Worm (Caenorhabditis elegans) whole organism, L1 larva: ENCODE data around the gene T26E4.10.
A peak's percentile ranks its signal among the peaks of the same experiment; 100 is the strongest.

Experiments used
- C16A3.4 ChIP-seq: fragments of 150-350 bp; optimal IDR thresholded peaks from 2 replicates; lab custom pipeline; 2014; ENCODE audit warnings: missing biosample characterization, missing genetic modification characterization
- C34B4.2 ChIP-seq: sonication (generic microtip); optimal IDR thresholded peaks from 2 replicates; lab custom pipeline; 2017; ENCODE audit warnings: mild to moderate bottlenecking, missing genetic modification characterization, missing compliant biosample characterization
- F16B12.6 ChIP-seq: fragments of 150-350 bp; optimal IDR thresholded peaks from 2 replicates; lab custom pipeline; 2014; ENCODE audit warnings: missing biosample characterization, missing genetic modification characterization
- aha-1 ChIP-seq: fragments of 150-350 bp; optimal IDR thresholded peaks from 2 replicates; lab custom pipeline; 2014; ENCODE audit warnings: missing biosample characterization, missing genetic modification characterization
- alr-1 ChIP-seq: fragments of 200-800 bp; sonication (Bioruptor generic); optimal IDR thresholded peaks from 2 replicates; lab custom pipeline; 2018; ENCODE audit warnings: borderline replicate concordance, mild to moderate bottlenecking, missing genetic modification characterization, missing compliant biosample characterization
- aly-2 ChIP-seq: fragments of 150-350 bp; optimal IDR thresholded peaks from 2 replicates; lab custom pipeline; 2014; ENCODE audit warnings: missing biosample characterization, missing genetic modification characterization
- ceh-8 ChIP-seq: fragments of 200-800 bp; sonication (Bioruptor generic); optimal IDR thresholded peaks from 2 replicates; lab custom pipeline; 2018; ENCODE audit warnings: mild to moderate bottlenecking, missing genetic modification characterization, moderate library complexity, missing compliant biosample characterization
- ceh-90 ChIP-seq: sonication (generic microtip); optimal IDR thresholded peaks from 2 replicates; lab custom pipeline; 2016; ENCODE audit warnings: missing genetic modification characterization, missing compliant biosample characterization
- dsc-1 ChIP-seq: sonication (generic microtip); optimal IDR thresholded peaks from 2 replicates; lab custom pipeline; 2016; ENCODE audit warnings: mild to moderate bottlenecking, missing genetic modification characterization, missing compliant biosample characterization
- efl-1 ChIP-seq, 4 experiments: fragments of 150-350 bp; optimal IDR thresholded peaks in 3 of 4; peaks in 1 of 4; 1 replicate in 1 of 4; 2 replicates in 3 of 4; lab custom pipeline; 2014; ENCODE audit warnings: missing biosample characterization in 2 of 4, missing genetic modification characterization in 2 of 4, missing genetic modification reagents in 2 of 4
- efl-3 ChIP-seq: fragments of 200-800 bp; sonication (Bioruptor generic); optimal IDR thresholded peaks from 2 replicates; lab custom pipeline; 2018; ENCODE audit warnings: mild to moderate bottlenecking, missing genetic modification characterization, missing compliant biosample characterization
- egl-13 ChIP-seq: sonication (generic microtip); optimal IDR thresholded peaks from 2 replicates; lab custom pipeline; 2016; ENCODE audit warnings: missing genotype, missing genetic modification reagents, missing genetic modification characterization, missing compliant biosample characterization
- egl-27 ChIP-seq, 2 experiments: fragments of 150-350 bp in 1 of 2; sonication (generic microtip); optimal IDR thresholded peaks; 3 replicates each; lab custom pipeline; 2017 to 2018; ENCODE audit warnings: missing biosample characterization in 2 of 2, missing genetic modification characterization in 2 of 2, missing genetic modification reagents in 2 of 2
- elt-2 ChIP-seq: sonication (generic microtip); optimal IDR thresholded peaks from 2 replicates; lab custom pipeline; 2016; ENCODE audit warnings: missing genetic modification characterization, mild to moderate bottlenecking, inconsistent platforms, missing compliant biosample characterization, missing genetic modification reagents
- fkh-10 ChIP-seq: sonication (generic microtip); optimal IDR thresholded peaks from 2 replicates; lab custom pipeline; 2017; ENCODE audit warnings: missing biosample characterization, missing genetic modification reagents, missing genetic modification characterization
- fkh-8 ChIP-seq: sonication (generic microtip); optimal IDR thresholded peaks from 2 replicates; lab custom pipeline; 2016; ENCODE audit warnings: mild to moderate bottlenecking, missing genetic modification characterization, missing compliant biosample characterization
- fos-1 ChIP-seq: fragments of 150-350 bp; optimal IDR thresholded peaks from 2 replicates; lab custom pipeline; 2014; ENCODE audit warnings: missing biosample characterization, missing genetic modification characterization
- hpl-2 ChIP-seq: fragments of 150-350 bp; optimal IDR thresholded peaks from 2 replicates; lab custom pipeline; 2014; ENCODE audit warnings: missing biosample characterization, missing genetic modification reagents, missing genetic modification characterization
- isw-1 ChIP-seq: fragments of 200-800 bp; sonication (Bioruptor generic); IDR thresholded peaks from 2 replicates; pipeline ENCODE4 v1.3.6; 2022; ENCODE audit warnings: missing genetic modification characterization, missing compliant biosample characterization
- lin-13 ChIP-seq: fragments of 150-350 bp; optimal IDR thresholded peaks from 2 replicates; lab custom pipeline; 2014; ENCODE audit warnings: missing biosample characterization, missing genetic modification reagents, missing genetic modification characterization
- lin-14 ChIP-seq: fragments of 200-800 bp; sonication (Bioruptor generic); optimal IDR thresholded peaks from 2 replicates; lab custom pipeline; 2018; ENCODE audit warnings: mild to moderate bottlenecking, missing genetic modification characterization, moderate library complexity, missing compliant biosample characterization
- lin-15B ChIP-seq: fragments of 150-350 bp; sonication (generic microtip); optimal IDR thresholded peaks from 3 replicates; lab custom pipeline; 2014; ENCODE audit warnings: missing biosample characterization, missing genetic modification characterization
- lin-35 ChIP-seq, 2 experiments: fragments of 150-350 bp; optimal IDR thresholded peaks; 2 replicates each; lab custom pipeline; 2014; ENCODE audit warnings: missing biosample characterization in 2 of 2, missing genetic modification characterization in 2 of 2, missing genetic modification reagents in 2 of 2
- lir-3 ChIP-seq: sonication (generic microtip); optimal IDR thresholded peaks from 2 replicates; lab custom pipeline; 2016; ENCODE audit warnings: mild to moderate bottlenecking, missing genetic modification characterization, moderate library complexity, missing compliant biosample characterization; ENCODE audit not compliant: poor library complexity
- lsy-2 ChIP-seq, 2 experiments: fragments of 150-350 bp; optimal IDR thresholded peaks; 2 replicates each; lab custom pipeline; 2014; ENCODE audit warnings: missing biosample characterization in 2 of 2, missing genetic modification characterization in 2 of 2
- mab-9 ChIP-seq: fragments of 200-800 bp; sonication (Bioruptor generic); IDR thresholded peaks from 2 replicates; pipeline ENCODE4 v1.3.6; 2022; ENCODE audit warnings: missing genetic modification reagents, missing genetic modification characterization, missing compliant biosample characterization
- mdl-1 ChIP-seq, 2 experiments: fragments of 150-350 bp; optimal IDR thresholded peaks; 2 replicates each; lab custom pipeline; 2014 to 2017; ENCODE audit warnings: missing biosample characterization in 2 of 2, missing genetic modification characterization in 2 of 2, inconsistent platforms in 1 of 2
- nhr-11 ChIP-seq: fragments of 150-350 bp; optimal IDR thresholded peaks from 2 replicates; lab custom pipeline; 2014; ENCODE audit warnings: missing biosample characterization, missing genetic modification characterization
- nhr-12 ChIP-seq: sonication (generic microtip); optimal IDR thresholded peaks from 2 replicates; lab custom pipeline; 2017; ENCODE audit warnings: missing biosample characterization, missing genetic modification characterization
- nhr-47 ChIP-seq: sonication (generic microtip); optimal IDR thresholded peaks from 2 replicates; lab custom pipeline; 2016; ENCODE audit warnings: mild to moderate bottlenecking, missing genetic modification characterization, moderate library complexity, missing compliant biosample characterization
- nhr-77 ChIP-seq: fragments of 150-350 bp; optimal IDR thresholded peaks from 2 replicates; lab custom pipeline; 2014; ENCODE audit warnings: missing biosample characterization, missing genetic modification characterization
- nhr-84 ChIP-seq: sonication (generic microtip); optimal IDR thresholded peaks from 2 replicates; lab custom pipeline; 2017; ENCODE audit warnings: missing biosample characterization, missing genetic modification characterization
- nhr-85 ChIP-seq: sonication (generic microtip); peaks from one replicate; lab custom pipeline; 2016; ENCODE audit warnings: missing genetic modification characterization, inconsistent platforms, missing compliant biosample characterization
- nhr-90 ChIP-seq: sonication (generic microtip); optimal IDR thresholded peaks from 2 replicates; lab custom pipeline; 2016; ENCODE audit warnings: mild to moderate bottlenecking, missing genetic modification characterization, missing compliant biosample characterization; ENCODE audit not compliant: poor library complexity
- skn-1 ChIP-seq: fragments of 150-350 bp; optimal IDR thresholded peaks from 2 replicates; lab custom pipeline; 2014; ENCODE audit warnings: missing biosample characterization, missing genetic modification characterization
- snpc-4 ChIP-seq: fragments of 150-350 bp; optimal IDR thresholded peaks from 2 replicates; lab custom pipeline; 2014; ENCODE audit warnings: missing biosample characterization, missing genetic modification characterization
- snu-23 ChIP-seq: sonication (generic microtip); optimal IDR thresholded peaks from 2 replicates; lab custom pipeline; 2016; ENCODE audit warnings: missing genetic modification characterization, missing compliant biosample characterization
- sptf-1 ChIP-seq: fragments of 150-350 bp; optimal IDR thresholded peaks from 2 replicates; lab custom pipeline; 2014; ENCODE audit warnings: missing biosample characterization, missing genetic modification characterization
- tbx-2 ChIP-seq: sonication (generic microtip); optimal IDR thresholded peaks from 2 replicates; lab custom pipeline; 2016; ENCODE audit warnings: missing genetic modification characterization, missing compliant biosample characterization
- unc-62 ChIP-seq: fragments of 150-350 bp; optimal IDR thresholded peaks from 2 replicates; lab custom pipeline; 2014; ENCODE audit warnings: missing biosample characterization, missing genetic modification reagents, missing genetic modification characterization
- vab-15 ChIP-seq: sonication (generic microtip); optimal IDR thresholded peaks from 2 replicates; lab custom pipeline; 2017; ENCODE audit warnings: missing genotype, mild to moderate bottlenecking, missing genetic modification characterization, missing compliant biosample characterization

T26E4.10 gene

ce11 chrV:15766122-15766594, 31.9 kb downstream of the T26E4.10 start, which contains the start of the genes haf-3 and F57A10.2 (continued):
- TF ChIP-seq aha-1 (peak; percentile 54), mab-9 (GFP tag; lab: Robert Waterston, UW) (peak; percentile 85), fkh-8 (peak; percentile 92), lin-13 (GFP tag; lab: Kevin White, UChicago) (peak; percentile 91), fos-1 (tag; lab: Kevin White, UChicago) (peak; percentile 82), fkh-10 (GFP tag; lab: Kevin White, UChicago) (peak; percentile 75), vab-15 (no peak), isw-1 (GFP tag; lab: Robert Waterston, UW) (peak; percentile 91), tbx-2 (peak; percentile 94), lsy-2 (tag; optimal IDR thresholded peaks at IDR 0.05; lab: Kevin White, UChicago) (peak; percentile 94 to 95), F16B12.6 (tag; lab: Kevin White, UChicago) (peak; percentile 66), ceh-8 (GFP tag; lab: Kevin White, UChicago) (peak; percentile 86), efl-1 (optimal IDR thresholded peaks at IDR 0.05; lab: Kevin White, UChicago) (peak; percentile 97 to 99), efl-1 (GFP tag; optimal IDR thresholded peaks at IDR 0.05 in 1 of 2; lab: Kevin White, UChicago) (peak; percentile 99 to 100), unc-62 (GFP tag; lab: Kevin White, UChicago) (no peak), aly-2 (tag; lab: Kevin White, UChicago) (peak; percentile 87), nhr-47 (peak; percentile 97), efl-3 (peak; percentile 60), nhr-11 (tag; lab: Kevin White, UChicago) (peak; percentile 90), C16A3.4 (tag; lab: Kevin White, UChicago) (peak; percentile 90), elt-2 (tag; lab: Kevin White, UChicago) (peak; percentile 80), hpl-2 (GFP tag; lab: Kevin White, UChicago) (peak; percentile 11), nhr-90 (tag; lab: Kevin White, UChicago) (peak; percentile 96), nhr-85 (peak; percentile 98), nhr-12 (tag; lab: Kevin White, UChicago) (no peak), nhr-84 (no peak), lir-3 (tag; lab: Kevin White, UChicago) (peak; percentile 76), nhr-77 (tag; lab: Kevin White, UChicago) (peak; percentile 82), skn-1 (tag; lab: Kevin White, UChicago) (peak; percentile 91), egl-27 (tag; optimal IDR thresholded peaks at IDR 0.05; lab: Kevin White, UChicago) (peak; percentile 9 to 69), ceh-90 (tag; lab: Kevin White, UChicago) (peak; percentile 60), lin-35 (GFP tag; optimal IDR thresholded peaks at IDR 0.05; lab: Kevin White, UChicago) (peak; percentile 99), sptf-1 (tag; lab: Kevin White, UChicago) (no peak), dsc-1 (tag; lab: Kevin White, UChicago) (peak; percentile 97), C34B4.2 (tag; lab: Kevin White, UChicago) (peak; percentile 6), alr-1 (tag; lab: Kevin White, UChicago) (no peak), mdl-1 (tag; optimal IDR thresholded peaks at IDR 0.05; lab: Kevin White, UChicago) (peak in 1 of 2 experiments; percentile 88), egl-13 (tag; lab: Kevin White, UChicago) (peak; percentile 92), snu-23 (GFP tag; lab: Kevin White, UChicago) (peak; percentile 97)

- TF ChIP-seq tbx-2 (no peak), snpc-4 (tag; lab: Kevin White, UChicago) (no peak), lin-14 (GFP tag; lab: Kevin White, UChicago) (no peak), fos-1 (tag; lab: Kevin White, UChicago) (no peak), vab-15 (no peak), nhr-85 (no peak), fkh-8 (no peak), lin-35 (GFP tag; optimal IDR thresholded peaks at IDR 0.05; lab: Kevin White, UChicago) (no peak), lin-15B (no peak), aly-2 (tag; lab: Kevin White, UChicago) (no peak), nhr-11 (tag; lab: Kevin White, UChicago) (no peak), sptf-1 (tag; lab: Kevin White, UChicago) (no peak)
Observed at ce11 chrV:15758449-15758848, 39.6 kb downstream of the T26E4.10 start, which contains the start of gene str-9. Gene str-9, plus strand, starts transcription at chrV:15758749.
